Worm (Caenorhabditis elegans) whole organism, L4/young adult: ENCODE results near the gene ZK546.4.
A peak's percentile ranks its signal among the peaks of the same experiment; 100 is the strongest.

Experiments
- W03F9.2 ChIP-seq: fragments of 150-350 bp; optimal IDR thresholded peaks from 2 replicates; lab custom pipeline; 2014; ENCODE audit warnings: missing biosample characterization, missing genetic modification characterization
- dao-5 ChIP-seq: sonication (generic microtip); optimal IDR thresholded peaks from 2 replicates; lab custom pipeline; 2016; ENCODE audit warnings: missing genotype, missing genetic modification characterization, moderate library complexity, missing compliant biosample characterization
- him-1 ChIP-seq: sonication (generic microtip); optimal IDR thresholded peaks from 2 replicates; lab custom pipeline; 2016; ENCODE audit warnings: missing genotype, missing genetic modification reagents, missing genetic modification characterization, missing compliant biosample characterization

ZK546.4 gene

ce11 chrII:4942829-4943228 lies 5.0 kb downstream of the ZK546.4 start:
- no peak for TF ChIP-seq him-1 (tag; lab: Kevin White, UChicago)
- no peak for TF ChIP-seq dao-5 (tag; lab: Kevin White, UChicago)
- TF ChIP-seq W03F9.2 (tag; lab: Kevin White, UChicago): no peak

- no peak for TF ChIP-seq him-1 (tag; lab: Kevin White, UChicago)
- TF ChIP-seq W03F9.2 (tag; lab: Kevin White, UChicago): no peak
- no peak for TF ChIP-seq dao-5 (tag; lab: Kevin White, UChicago)
Observed at ce11 chrII:4943849-4944248, 6.0 kb downstream of the ZK546.4 start, which contains the start of gene mdt-4. Gene mdt-4 (minus strand): TSS chrII:4943949.

- TF ChIP-seq him-1 (tag; lab: Kevin White, UChicago) (no peak), W03F9.2 (tag; lab: Kevin White, UChicago) (no peak), dao-5 (tag; lab: Kevin White, UChicago) (no peak)
Observed at ce11 chrII:4945695-4946094, 7.9 kb downstream of the ZK546.4 start, which contains the start of the genes gldi-11 and ZK546.2. Gene gldi-11 (minus strand): TSS chrII:4945789. Gene ZK546.2 (plus strand): TSS chrII:4946027.

ce11 chrII:4946775-4947174 lies 8.9 kb downstream of the ZK546.4 start:
- TF ChIP-seq W03F9.2 (tag; lab: Kevin White, UChicago) (no peak), him-1 (tag; lab: Kevin White, UChicago) (no peak), dao-5 (tag; lab: Kevin White, UChicago) (no peak)

- TF ChIP-seq W03F9.2 (tag; lab: Kevin White, UChicago): no peak
Observed at ce11 chrII:4948118-4948517, 10.3 kb downstream of the ZK546.4 start.

ce11 chrII:4949380-4949950 lies 11.6 kb downstream of the ZK546.4 start, which contains the start of the genes try-1 and zyg-12:
Gene try-1 (minus strand): TSS chrII:4949527.
Gene zyg-12 (plus strand): TSS chrII:4949900.
- no peak for TF ChIP-seq him-1 (tag; lab: Kevin White, UChicago)
- no peak for TF ChIP-seq W03F9.2 (tag; lab: Kevin White, UChicago)
- no peak for TF ChIP-seq dao-5 (tag; lab: Kevin White, UChicago)

- TF ChIP-seq W03F9.2 (tag; lab: Kevin White, UChicago) (no peak), him-1 (tag; lab: Kevin White, UChicago) (no peak), dao-5 (tag; lab: Kevin White, UChicago) (no peak)
Observed at ce11 chrII:4953289-4953688, 15.4 kb downstream of the ZK546.4 start, which contains the start of gene ndx-3. Gene ndx-3 (plus strand): TSS chrII:4953589.

- TF ChIP-seq W03F9.2 (tag; lab: Kevin White, UChicago): no peak
Observed at ce11 chrII:4954099-4954959, 16.5 kb downstream of the ZK546.4 start.

ce11 chrII:4955353-4955752 lies 17.5 kb downstream of the ZK546.4 start, which contains the start of gene pbs-3:
Gene pbs-3 (minus strand): TSS chrII:4955427.
- peak; percentile 38 for TF ChIP-seq W03F9.2 (tag; lab: Kevin White, UChicago)
- TF ChIP-seq dao-5 (tag; lab: Kevin White, UChicago): no peak

- TF ChIP-seq W03F9.2 (tag; lab: Kevin White, UChicago) (no peak), dao-5 (tag; lab: Kevin White, UChicago) (no peak), him-1 (tag; lab: Kevin White, UChicago) (no peak)
Observed at ce11 chrII:4959719-4960118, 21.9 kb downstream of the ZK546.4 start, which contains the start of gene ulp-2. Gene ulp-2 (minus strand): TSS chrII:4959876.

ce11 chrII:4960690-4961089 lies 22.8 kb downstream of the ZK546.4 start:
- no peak for TF ChIP-seq him-1 (tag; lab: Kevin White, UChicago)
- TF ChIP-seq W03F9.2 (tag; lab: Kevin White, UChicago): peak; percentile 9
- no peak for TF ChIP-seq dao-5 (tag; lab: Kevin White, UChicago)

- TF ChIP-seq W03F9.2 (tag; lab: Kevin White, UChicago) (no peak), him-1 (tag; lab: Kevin White, UChicago) (no peak), dao-5 (tag; lab: Kevin White, UChicago) (no peak)
Observed at ce11 chrII:4966576-4966975, 28.7 kb downstream of the ZK546.4 start.

- TF ChIP-seq him-1 (tag; lab: Kevin White, UChicago): no peak
Observed at ce11 chrII:4967636-4968035, 29.8 kb downstream of the ZK546.4 start.

- no peak for TF ChIP-seq him-1 (tag; lab: Kevin White, UChicago)
- no peak for TF ChIP-seq W03F9.2 (tag; lab: Kevin White, UChicago)
- no peak for TF ChIP-seq dao-5 (tag; lab: Kevin White, UChicago)
Observed at ce11 chrII:4968863-4969262, 31.0 kb downstream of the ZK546.4 start, which contains the start of gene shc-2. Gene shc-2 (plus strand): TSS chrII:4969163.
